Worm (Caenorhabditis elegans) whole organism, young adult: Measurements from ENCODE around the gene srsx-16.

Experiments used
- B0336.3 ChIP-seq: fragments of 200-800 bp; sonication (Bioruptor generic); IDR thresholded peaks from 2 replicates; pipeline ENCODE4 v1.3.6; 2022; ENCODE audit warnings: missing genetic modification characterization, missing compliant biosample characterization
- attf-6 ChIP-seq: fragments of 200-800 bp; sonication (Bioruptor generic); IDR thresholded peaks from 2 replicates; pipeline ENCODE4 v1.3.6; 2022; ENCODE audit warnings: missing genetic modification reagents, missing genetic modification characterization, missing compliant biosample characterization
- dox-1 ChIP-seq: fragments of 200-800 bp; sonication (Bioruptor generic); IDR thresholded peaks from 2 replicates; pipeline ENCODE4 v1.3.6; 2022; ENCODE audit warnings: missing genetic modification reagents, missing genetic modification characterization, missing compliant biosample characterization
- dpl-1 ChIP-seq: fragments of 150-350 bp; optimal IDR thresholded peaks from 2 replicates; lab custom pipeline; 2014; ENCODE audit warnings: missing biosample characterization, missing genetic modification reagents, missing genetic modification characterization
- him-1 ChIP-seq: sonication (generic microtip); optimal IDR thresholded peaks from 2 replicates; lab custom pipeline; 2016; ENCODE audit warnings: missing genotype, missing genetic modification reagents, missing genetic modification characterization, missing compliant biosample characterization
- lir-1 ChIP-seq: fragments of 200-800 bp; sonication (Bioruptor generic); conservative IDR thresholded peaks from 2 replicates; pipeline ENCODE4 v1.3.6; 2022; ENCODE audit warnings: missing genetic modification reagents, missing genetic modification characterization, missing compliant biosample characterization
- madf-3 ChIP-seq: fragments of 200-800 bp; sonication (Bioruptor generic); IDR thresholded peaks from 2 replicates; pipeline ENCODE4 v1.3.6; 2022; ENCODE audit warnings: missing genetic modification reagents, missing genetic modification characterization, missing compliant biosample characterization
- ztf-6 ChIP-seq: fragments of 200-800 bp; sonication (Bioruptor generic); IDR thresholded peaks from 2 replicates; pipeline ENCODE4 v1.3.6; 2022; ENCODE audit warnings: missing genetic modification reagents, missing genetic modification characterization, missing compliant biosample characterization

- TF ChIP-seq him-1 (tag; lab: Kevin White, UChicago) (no peak), ztf-6 (no peak), lir-1 (GFP tag; lab: Robert Waterston, UW) (no peak), dox-1 (no peak), madf-3 (GFP tag; lab: Robert Waterston, UW) (no peak), attf-6 (GFP tag; lab: Robert Waterston, UW) (no peak), B0336.3 (GFP tag; lab: Robert Waterston, UW) (no peak), dpl-1 (GFP tag; lab: Kevin White, UChicago) (no peak)
Observed at ce11 chrIV:5623718-5624117, 4.2 kb upstream of the srsx-16 start, which contains the start of gene srsx-15.
